Fruit fly (Drosophila melanogaster): ENCODE measurements around the gene Taf4.
A peak's percentile ranks its signal among the peaks of the same experiment; 100 is the strongest.

dm6 chr3L:16113003-16113606 lies at the start of gene Taf4:
- peak in 1 of 2 experiments; percentile 1 for TF ChIP-seq CTCF (optimal IDR thresholded peaks at IDR 0.05)
- TF ChIP-seq CG8478 (optimal IDR thresholded peaks at IDR 0.05) = no peak
